Worm (Caenorhabditis elegans) whole organism, L2 larva: ENCODE results near the gene ugt-38.

Source experiments
- C34F6.9 ChIP-seq: fragments of 150-350 bp; optimal IDR thresholded peaks from 2 replicates; lab custom pipeline; 2014; ENCODE audit warnings: missing biosample characterization, missing genetic modification characterization
- R02D3.7 ChIP-seq: fragments of 150-350 bp; optimal IDR thresholded peaks from 2 replicates; lab custom pipeline; 2014; ENCODE audit warnings: missing biosample characterization, missing genetic modification characterization
- Y55F3AM.14 ChIP-seq: fragments of 200-800 bp; sonication (Bioruptor generic); optimal IDR thresholded peaks from 2 replicates; lab custom pipeline; 2018; ENCODE audit warnings: mild to moderate bottlenecking, missing genetic modification characterization, missing compliant biosample characterization
- aly-2 ChIP-seq: fragments of 150-350 bp; optimal IDR thresholded peaks from 2 replicates; lab custom pipeline; 2014; ENCODE audit warnings: missing biosample characterization, missing genetic modification characterization
- ama-1 ChIP-seq: fragments of 150-350 bp; optimal IDR thresholded peaks from 2 replicates; lab custom pipeline; 2018; ENCODE audit warnings: inconsistent platforms
- blmp-1 ChIP-seq: sonication (generic microtip); optimal IDR thresholded peaks from 2 replicates; lab custom pipeline; 2017; ENCODE audit warnings: missing genetic modification characterization, mild to moderate bottlenecking, missing compliant biosample characterization, antibody characterized with exemption, moderate library complexity; ENCODE audit not compliant: insufficient read depth
- ceh-16 ChIP-seq: fragments of 150-350 bp; optimal IDR thresholded peaks from 2 replicates; lab custom pipeline; 2014; ENCODE audit warnings: missing biosample characterization, missing genetic modification characterization
- ceh-82 ChIP-seq: fragments of 150-350 bp; optimal IDR thresholded peaks from 2 replicates; lab custom pipeline; 2014; ENCODE audit warnings: missing biosample characterization, missing genetic modification characterization
- egl-27 ChIP-seq: sonication (generic microtip); optimal IDR thresholded peaks from 3 replicates; lab custom pipeline; 2017; ENCODE audit warnings: missing biosample characterization, missing genetic modification reagents, missing genetic modification characterization
- elt-1 ChIP-seq: fragments of 150-350 bp; optimal IDR thresholded peaks from 2 replicates; lab custom pipeline; 2014; ENCODE audit warnings: missing biosample characterization, missing genetic modification characterization
- fos-1 ChIP-seq: fragments of 150-350 bp; optimal IDR thresholded peaks from 2 replicates; lab custom pipeline; 2014; ENCODE audit warnings: missing biosample characterization, missing genetic modification characterization
- gmeb-1 ChIP-seq: fragments of 150-350 bp; optimal IDR thresholded peaks from 2 replicates; lab custom pipeline; 2014; ENCODE audit warnings: missing biosample characterization, missing genetic modification characterization
- lin-13 ChIP-seq: fragments of 150-350 bp; optimal IDR thresholded peaks from 2 replicates; lab custom pipeline; 2014; ENCODE audit warnings: missing biosample characterization, missing genetic modification reagents, missing genetic modification characterization
- lin-39 ChIP-seq: fragments of 150-350 bp; optimal IDR thresholded peaks from 2 replicates; lab custom pipeline; 2014; ENCODE audit warnings: missing biosample characterization, missing genetic modification reagents, missing genetic modification characterization
- lsy-2 ChIP-seq, 2 experiments: fragments of 150-350 bp in 1 of 2; sonication (generic microtip) in 1 of 2; optimal IDR thresholded peaks; 2 replicates each; lab custom pipeline; 2014 to 2017; ENCODE audit warnings: missing biosample characterization in 2 of 2, missing genetic modification characterization in 2 of 2
- mab-5 ChIP-seq: fragments of 150-350 bp; optimal IDR thresholded peaks from 2 replicates; lab custom pipeline; 2014; ENCODE audit warnings: missing biosample characterization, missing genetic modification characterization
- mdl-1 ChIP-seq, 2 experiments: fragments of 150-350 bp in 1 of 2; sonication (generic microtip) in 1 of 2; optimal IDR thresholded peaks; 2 replicates each; lab custom pipeline; 2017; ENCODE audit warnings: missing biosample characterization in 2 of 2, missing genetic modification characterization in 2 of 2
- nhr-11 ChIP-seq: fragments of 150-350 bp; optimal IDR thresholded peaks from 2 replicates; lab custom pipeline; 2014; ENCODE audit warnings: missing biosample characterization, missing genetic modification characterization
- nhr-129 ChIP-seq: fragments of 150-350 bp; optimal IDR thresholded peaks from 2 replicates; lab custom pipeline; 2014; ENCODE audit warnings: missing biosample characterization, missing genetic modification characterization
- nhr-21 ChIP-seq: fragments of 150-350 bp; optimal IDR thresholded peaks from 2 replicates; lab custom pipeline; 2014; ENCODE audit warnings: missing biosample characterization, missing genetic modification characterization
- nhr-25 ChIP-seq: fragments of 150-350 bp; sonication (generic microtip); optimal IDR thresholded peaks from 3 replicates; lab custom pipeline; 2014; ENCODE audit warnings: missing biosample characterization, missing genetic modification characterization
- nhr-77 ChIP-seq: fragments of 150-350 bp; optimal IDR thresholded peaks from 2 replicates; lab custom pipeline; 2014; ENCODE audit warnings: missing biosample characterization, missing genetic modification characterization
- peb-1 ChIP-seq: fragments of 150-350 bp; optimal IDR thresholded peaks from 2 replicates; lab custom pipeline; 2014; ENCODE audit warnings: missing biosample characterization, missing genetic modification characterization
- skn-1 ChIP-seq: sonication (generic microtip); optimal IDR thresholded peaks from 2 replicates; lab custom pipeline; 2017; ENCODE audit warnings: missing biosample characterization, missing genetic modification characterization
- sma-9 ChIP-seq, 2 experiments: fragments of 150-350 bp in 1 of 2; sonication (generic microtip) in 1 of 2; optimal IDR thresholded peaks; 2 replicates each; lab custom pipeline; 2014 to 2016; ENCODE audit warnings: missing genetic modification characterization in 2 of 2, mild to moderate bottlenecking in 1 of 2, missing biosample characterization in 1 of 2, missing compliant biosample characterization in 1 of 2, missing genetic modification reagents in 1 of 2, moderate library complexity in 1 of 2
- snpc-4 ChIP-seq: fragments of 150-350 bp; optimal IDR thresholded peaks from 2 replicates; lab custom pipeline; 2014; ENCODE audit warnings: missing biosample characterization, missing genetic modification characterization
- unc-39 ChIP-seq: fragments of 150-350 bp; optimal IDR thresholded peaks from 2 replicates; lab custom pipeline; 2014; ENCODE audit warnings: missing biosample characterization, missing genetic modification characterization
- unc-55 ChIP-seq: fragments of 150-350 bp; sonication (generic microtip); optimal IDR thresholded peaks from 3 replicates; lab custom pipeline; 2014; ENCODE audit warnings: missing biosample characterization, missing genetic modification reagents, missing genetic modification characterization
- unc-62 ChIP-seq: fragments of 150-350 bp; optimal IDR thresholded peaks from 2 replicates; lab custom pipeline; 2014; ENCODE audit warnings: missing biosample characterization, missing genetic modification reagents, missing genetic modification characterization
- zag-1 ChIP-seq: fragments of 150-350 bp; optimal IDR thresholded peaks from 2 replicates; lab custom pipeline; 2014; ENCODE audit warnings: missing biosample characterization, missing genetic modification characterization
- ztf-1 ChIP-seq: fragments of 200-800 bp; sonication (Bioruptor generic); conservative IDR thresholded peaks from 2 replicates; pipeline ENCODE4 v1.3.6; 2022; ENCODE audit warnings: missing genetic modification characterization, missing compliant biosample characterization
- ztf-11 ChIP-seq: sonication (generic microtip); optimal IDR thresholded peaks from 2 replicates; lab custom pipeline; 2017; ENCODE audit warnings: missing biosample characterization, missing genetic modification characterization
- ztf-4 ChIP-seq: fragments of 150-350 bp; optimal IDR thresholded peaks from 2 replicates; lab custom pipeline; 2014; ENCODE audit warnings: missing biosample characterization, missing genetic modification characterization

Gene ugt-38

DNA sequence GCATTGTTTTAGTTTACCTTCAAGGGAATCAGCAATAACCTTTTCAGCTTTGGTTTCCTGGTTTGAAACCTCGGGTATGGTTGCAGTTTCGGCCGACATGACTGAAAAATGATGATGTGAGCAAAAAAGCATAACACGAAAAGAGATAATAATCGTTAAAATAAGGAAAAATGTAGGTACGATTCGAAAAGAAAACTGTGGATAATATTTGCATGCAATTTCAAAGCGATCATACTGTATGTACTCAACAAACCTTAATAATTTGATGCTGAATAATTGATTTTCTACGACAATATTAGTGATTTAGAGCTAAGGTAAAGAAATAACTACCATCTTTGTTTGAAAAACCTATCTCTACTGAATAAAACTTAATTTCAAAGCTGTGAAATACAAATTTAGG lies 48.8 kb upstream of the ugt-38 start, which contains the start of gene attf-2:
attf-2 (minus strand) TSS at position 101 of the 400 bp plus-strand sequence.
- TF ChIP-seq ztf-4 (tag; lab: Kevin White, UChicago), result no peak
- TF ChIP-seq ceh-82 (tag; lab: Kevin White, UChicago), result no peak
- TF ChIP-seq ama-1, result no peak
- no peak for TF ChIP-seq unc-55 (GFP tag; lab: Kevin White, UChicago)
- no peak for TF ChIP-seq nhr-77 (tag; lab: Kevin White, UChicago)
- no peak for TF ChIP-seq sma-9 (GFP tag; optimal IDR thresholded peaks at IDR 0.05; lab: Kevin White, UChicago)
- TF ChIP-seq sma-9 (tag; optimal IDR thresholded peaks at IDR 0.05; lab: Kevin White, UChicago), result no peak
- TF ChIP-seq nhr-21, result no peak
- no peak for TF ChIP-seq lin-39
- no peak for TF ChIP-seq ztf-1 (GFP tag; lab: Robert Waterston, UW)
- no peak for TF ChIP-seq skn-1 (tag; lab: Kevin White, UChicago)
- TF ChIP-seq Y55F3AM.14, result no peak
- TF ChIP-seq blmp-1 (tag; lab: Kevin White, UChicago), result no peak

DNA sequence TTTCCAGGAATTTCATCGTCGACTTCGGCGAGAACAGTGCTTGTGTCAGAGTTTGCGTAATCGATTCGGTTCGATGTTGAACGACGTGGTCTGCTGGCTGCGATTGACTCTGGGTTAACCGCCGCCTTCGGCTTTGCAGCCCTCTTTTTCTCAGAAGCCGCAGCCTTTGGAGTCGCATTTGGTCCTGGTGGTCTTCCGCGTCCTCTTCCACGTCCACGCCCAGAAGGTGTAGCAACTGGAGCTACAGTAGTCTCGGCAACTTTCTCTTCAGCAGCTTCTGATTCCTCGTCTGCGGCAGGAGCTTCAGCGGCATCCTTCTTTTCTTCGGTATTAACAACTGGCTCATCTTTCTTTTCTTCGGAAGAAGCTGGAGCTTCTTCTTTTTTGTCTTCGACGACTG lies 47.5 kb upstream of the ugt-38 start:
- no peak for TF ChIP-seq peb-1 (tag; lab: Kevin White, UChicago)

DNA sequence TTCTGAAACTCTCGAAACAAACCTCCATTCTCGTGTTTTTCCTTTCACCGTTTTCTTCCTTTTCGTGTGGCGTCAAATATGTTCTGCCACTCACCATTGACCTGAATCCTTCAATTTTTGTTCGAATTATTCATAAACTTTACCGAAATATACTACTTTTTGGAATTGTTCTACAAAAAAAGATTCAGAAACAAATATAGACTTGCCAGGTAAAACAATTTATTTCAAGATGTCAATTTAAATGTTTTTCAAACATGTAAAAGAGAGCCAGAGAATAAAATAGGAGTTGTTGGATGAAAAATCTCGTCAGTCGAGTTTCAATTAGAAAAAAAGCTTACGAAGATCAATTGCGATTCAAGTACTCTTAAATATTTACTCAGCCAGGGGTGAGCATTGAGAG lies 46.3 kb upstream of the ugt-38 start, which contains the start of gene F09G2.8:
F09G2.8 (minus strand) TSS at position 101 of the 400 bp plus-strand sequence.
- TF ChIP-seq nhr-77 (tag; lab: Kevin White, UChicago) (no peak), nhr-21 (no peak), unc-39 (no peak), ceh-16 (tag; lab: Kevin White, UChicago) (no peak), lsy-2 (tag; optimal IDR thresholded peaks at IDR 0.05; lab: Kevin White, UChicago) (no peak)

- TF ChIP-seq nhr-129 (tag; lab: Kevin White, UChicago), result no peak
- TF ChIP-seq nhr-25 (tag; lab: Kevin White, UChicago), result no peak
- TF ChIP-seq mab-5 (tag; lab: Kevin White, UChicago), result no peak
- TF ChIP-seq blmp-1 (tag; lab: Kevin White, UChicago), result no peak
- TF ChIP-seq unc-62, result no peak
- TF ChIP-seq elt-1, result no peak
- TF ChIP-seq nhr-11 (tag; lab: Kevin White, UChicago), result no peak
- no peak for TF ChIP-seq lin-13 (GFP tag; lab: Kevin White, UChicago)
- no peak for TF ChIP-seq snpc-4 (tag; lab: Kevin White, UChicago)
- TF ChIP-seq nhr-21, result no peak
- no peak for TF ChIP-seq R02D3.7 (tag; lab: Kevin White, UChicago)
- no peak for TF ChIP-seq ceh-82 (tag; lab: Kevin White, UChicago)
- no peak for TF ChIP-seq ztf-4 (tag; lab: Kevin White, UChicago)
These were observed 40.0 kb upstream of the ugt-38 start for ce11 chrV:7187295-7187694.

DNA sequence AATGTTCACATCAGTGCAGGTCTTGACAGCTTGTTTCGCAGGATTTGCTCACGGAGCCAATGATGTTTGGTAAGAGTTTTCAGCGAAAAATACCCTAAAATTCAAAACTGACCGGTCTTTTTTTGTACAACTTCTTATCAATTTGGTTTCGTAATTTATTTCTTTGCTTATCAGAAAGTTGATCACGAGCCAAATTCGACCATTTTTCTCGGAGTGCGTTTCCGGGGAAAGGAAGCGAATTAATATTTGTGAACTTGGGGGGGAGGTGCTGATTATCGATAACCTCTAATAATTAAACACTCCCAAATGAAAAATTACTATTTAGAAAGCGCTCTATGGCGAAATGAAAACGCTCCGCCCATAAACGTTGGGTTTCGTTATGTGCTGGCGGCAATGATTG lies 39.3 kb upstream of the ugt-38 start:
- TF ChIP-seq mdl-1 (tag; optimal IDR thresholded peaks at IDR 0.05; lab: Kevin White, UChicago) (no peak), gmeb-1 (tag; lab: Kevin White, UChicago) (peak; percentile 43), sma-9 (GFP tag; optimal IDR thresholded peaks at IDR 0.05; lab: Kevin White, UChicago) (peak; percentile 10), sma-9 (tag; optimal IDR thresholded peaks at IDR 0.05; lab: Kevin White, UChicago) (no peak), skn-1 (tag; lab: Kevin White, UChicago) (no peak), fos-1 (peak; percentile 81), zag-1 (no peak)

ce11 chrV:7184549-7184948 lies 37.3 kb upstream of the ugt-38 start, which contains the start of gene pitr-5:
Gene pitr-5 (plus strand): TSS chrV:7184849.
- TF ChIP-seq skn-1 (tag; lab: Kevin White, UChicago), result no peak
- TF ChIP-seq Y55F3AM.14, result no peak
- no peak for TF ChIP-seq ama-1
- no peak for TF ChIP-seq C34F6.9 (tag; lab: Kevin White, UChicago)
- no peak for TF ChIP-seq snpc-4 (tag; lab: Kevin White, UChicago)
- TF ChIP-seq ztf-11, result no peak
- no peak for TF ChIP-seq aly-2
- no peak for TF ChIP-seq nhr-21
- no peak for TF ChIP-seq zag-1
- no peak for TF ChIP-seq gmeb-1 (tag; lab: Kevin White, UChicago)
- no peak for TF ChIP-seq fos-1
- TF ChIP-seq egl-27, result no peak
- TF ChIP-seq ceh-82 (tag; lab: Kevin White, UChicago), result no peak
